Fruit fly (Drosophila melanogaster) whole organism, embryonic: Measurements from ENCODE around the gene Prm.

ENCODE experiments used
- Antp ChIP-seq: fragments of 200-800 bp; sonication (Bioruptor generic); optimal IDR thresholded peaks from 3 replicates; lab custom pipeline; 2016; ENCODE audit warnings: missing biosample characterization, missing genetic modification characterization
- CG10366 ChIP-seq: fragments of 200-800 bp; sonication (Bioruptor generic); IDR thresholded peaks from 2 replicates; pipeline ENCODE4 v1.3.6; 2022; ENCODE audit warnings: missing biosample characterization, missing genetic modification characterization
- CG10543 ChIP-seq: fragments of 200-800 bp; sonication (Bioruptor generic); optimal IDR thresholded peaks from 3 replicates; lab custom pipeline; 2017; ENCODE audit warnings: missing biosample characterization, mild to moderate bottlenecking, missing genetic modification characterization, moderate library complexity
- CG10979 ChIP-seq: fragments of 200-800 bp; sonication (Bioruptor generic); optimal IDR thresholded peaks from 2 replicates; lab custom pipeline; 2018; ENCODE audit warnings: missing biosample characterization, mild to moderate bottlenecking, missing genetic modification characterization, moderate library complexity
- CG12071 ChIP-seq: fragments of 200-800 bp; sonication (Bioruptor generic); optimal IDR thresholded peaks from 3 replicates; lab custom pipeline; 2018; ENCODE audit warnings: missing biosample characterization, mild to moderate bottlenecking, missing genetic modification characterization
- CG12155 ChIP-seq: fragments of 200-800 bp; sonication (Bioruptor generic); optimal IDR thresholded peaks from 3 replicates; lab custom pipeline; 2016; ENCODE audit warnings: missing biosample characterization, missing genetic modification characterization
- CG13424 ChIP-seq: fragments of 200-800 bp; sonication (Bioruptor generic); optimal IDR thresholded peaks from 2 replicates; lab custom pipeline; 2019; ENCODE audit warnings: missing biosample characterization, mild to moderate bottlenecking, missing genetic modification characterization, moderate library complexity
- CG14667 ChIP-seq: fragments of 200-800 bp; sonication (Bioruptor generic); IDR thresholded peaks from 2 replicates; pipeline ENCODE4 v1.3.6; 2022; ENCODE audit warnings: missing biosample characterization, missing genetic modification characterization
- CG16815 ChIP-seq: fragments of 200-800 bp; sonication (Bioruptor generic); optimal IDR thresholded peaks from 3 replicates; lab custom pipeline; 2017; ENCODE audit warnings: missing biosample characterization, mild to moderate bottlenecking, missing genetic modification characterization
- CG16863 ChIP-seq: fragments of 200-800 bp; sonication (Bioruptor generic); optimal IDR thresholded peaks from 3 replicates; lab custom pipeline; 2016; ENCODE audit warnings: missing biosample characterization, missing genetic modification characterization
- CG30020 ChIP-seq: fragments of 200-800 bp; optimal IDR thresholded peaks from 2 replicates; lab custom pipeline; 2019; ENCODE audit warnings: missing biosample characterization, mild to moderate bottlenecking, missing genetic modification characterization, moderate library complexity
- CG3065 ChIP-seq: fragments of 200-800 bp; sonication (Bioruptor generic); optimal IDR thresholded peaks from 2 replicates; lab custom pipeline; 2016; ENCODE audit warnings: missing biosample characterization, missing genetic modification characterization
- CG3847 ChIP-seq: fragments of 200-800 bp; sonication (Bioruptor generic); IDR thresholded peaks from 2 replicates; pipeline ENCODE4 v1.3.6; 2022; ENCODE audit warnings: missing biosample characterization, missing genetic modification characterization
- CG42726 ChIP-seq: fragments of 200-800 bp; sonication (Bioruptor generic); IDR thresholded peaks from 2 replicates; pipeline ENCODE4 v1.3.6; 2022; ENCODE audit warnings: missing biosample characterization, missing genetic modification characterization; ENCODE audit not compliant: partially characterized antibody
- CG4617 ChIP-seq: fragments of 200-800 bp; sonication (Bioruptor generic); optimal IDR thresholded peaks from 3 replicates; lab custom pipeline; 2016; ENCODE audit warnings: missing biosample characterization, missing genetic modification characterization, borderline replicate concordance
- CG5953 ChIP-seq: fragments of 200-800 bp; sonication (Bioruptor generic); IDR thresholded peaks from 2 replicates; pipeline ENCODE4 v1.3.6; 2022; ENCODE audit warnings: missing biosample characterization, missing genetic modification characterization
- CG6689 ChIP-seq: fragments of 200-800 bp; sonication (Bioruptor generic); IDR thresholded peaks from 2 replicates; pipeline ENCODE4 v1.3.6; 2022; ENCODE audit warnings: missing biosample characterization, missing genetic modification characterization
- CG7745 ChIP-seq: fragments of 200-800 bp; sonication (Bioruptor generic); optimal IDR thresholded peaks from 2 replicates; lab custom pipeline; 2018; ENCODE audit warnings: missing biosample characterization, mild to moderate bottlenecking, missing genetic modification characterization, moderate library complexity
- CG7987 ChIP-seq: fragments of 200-800 bp; sonication (Bioruptor generic); optimal IDR thresholded peaks from 2 replicates; lab custom pipeline; 2018; ENCODE audit warnings: missing biosample characterization, mild to moderate bottlenecking, missing genetic modification characterization, moderate library complexity
- CG9437 ChIP-seq: fragments of 200-800 bp; sonication (Bioruptor generic); optimal IDR thresholded peaks from 2 replicates; lab custom pipeline; 2018; ENCODE audit warnings: missing biosample characterization, mild to moderate bottlenecking, missing genetic modification characterization
- CTCF ChIP-seq: fragments of 200-800 bp; sonication (Bioruptor generic); optimal IDR thresholded peaks from 2 replicates; lab custom pipeline; 2017; ENCODE audit warnings: missing biosample characterization, mild to moderate bottlenecking, missing genetic modification characterization, moderate library complexity
- Dll ChIP-seq: fragments of 200-800 bp; sonication (Bioruptor generic); IDR thresholded peaks from 4 replicates; pipeline ENCODE4 v1.3.6; 2022; ENCODE audit warnings: missing biosample characterization, missing genetic modification characterization; ENCODE audit not compliant: partially characterized antibody
- ERR ChIP-seq: fragments of 200-800 bp; sonication (Bioruptor generic); optimal IDR thresholded peaks from 2 replicates; lab custom pipeline; 2016; ENCODE audit warnings: missing biosample characterization, missing genetic modification characterization
- Fer1 ChIP-seq: fragments of 200-800 bp; sonication (Bioruptor generic); optimal IDR thresholded peaks from 2 replicates; lab custom pipeline; 2017; ENCODE audit warnings: missing biosample characterization, mild to moderate bottlenecking, missing genetic modification characterization
- HmgZ ChIP-seq: fragments of 200-800 bp; sonication (Bioruptor generic); optimal IDR thresholded peaks from 2 replicates; lab custom pipeline; 2018; ENCODE audit warnings: missing biosample characterization, mild to moderate bottlenecking, missing genetic modification characterization
- Hmx ChIP-seq: fragments of 200-800 bp; sonication (Bioruptor generic); optimal IDR thresholded peaks from 2 replicates; lab custom pipeline; 2016; ENCODE audit warnings: missing biosample characterization, missing genetic modification characterization
- Lim3 ChIP-seq: fragments of 200-800 bp; sonication (Bioruptor generic); IDR thresholded peaks from 2 replicates; pipeline ENCODE4 v1.3.6; 2022; ENCODE audit warnings: missing biosample characterization, missing genetic modification characterization
- MTF-1 ChIP-seq: fragments of 200-800 bp; sonication (Bioruptor generic); optimal IDR thresholded peaks from 2 replicates; lab custom pipeline; 2018; ENCODE audit warnings: missing biosample characterization, mild to moderate bottlenecking, missing genetic modification characterization, borderline replicate concordance
- Nf-YA ChIP-seq: fragments of 200-800 bp; sonication (Bioruptor generic); IDR thresholded peaks from 2 replicates; pipeline ENCODE4 v1.3.6; 2022; ENCODE audit warnings: missing biosample characterization, missing genetic modification characterization
- Opbp ChIP-seq: fragments of 200-800 bp; sonication (Bioruptor generic); IDR thresholded peaks from 3 replicates; pipeline ENCODE4 v1.3.6; 2022; ENCODE audit warnings: missing biosample characterization, missing genetic modification characterization; ENCODE audit not compliant: partially characterized antibody
- Rfx ChIP-seq: fragments of 200-800 bp; sonication (Bioruptor generic); IDR thresholded peaks from 2 replicates; pipeline ENCODE4 v1.3.6; 2022; ENCODE audit warnings: missing biosample characterization, missing genetic modification characterization
- br ChIP-seq: fragments of >200 bp; optimal IDR thresholded peaks from 2 replicates; lab custom pipeline; 2017
- cad ChIP-seq: fragments of >200 bp; optimal IDR thresholded peaks from 2 replicates; lab custom pipeline; 2017; ENCODE audit warnings: missing biosample characterization, missing genetic modification characterization
- caup ChIP-seq: fragments of 200-800 bp; sonication (Bioruptor generic); optimal IDR thresholded peaks from 3 replicates; lab custom pipeline; 2017; ENCODE audit warnings: missing biosample characterization, mild to moderate bottlenecking, missing genetic modification characterization, moderate library complexity; ENCODE audit not compliant: severe bottlenecking
- cg ChIP-seq: fragments of 200-800 bp; sonication (Bioruptor generic); optimal IDR thresholded peaks from 3 replicates; lab custom pipeline; 2019; ENCODE audit warnings: missing biosample characterization, mild to moderate bottlenecking, missing genetic modification characterization, moderate library complexity
- chif ChIP-seq, 2 experiments: fragments of 200-800 bp; sonication (Bioruptor generic); optimal IDR thresholded peaks; 3 replicates each; lab custom pipeline; 2016; ENCODE audit warnings: missing biosample characterization in 2 of 2, missing genetic modification characterization in 2 of 2
- chm ChIP-seq: fragments of 200-800 bp; sonication (Bioruptor generic); IDR thresholded peaks from 2 replicates; pipeline ENCODE4 v1.3.6; 2022; ENCODE audit warnings: missing biosample characterization, missing genetic modification characterization
- dati ChIP-seq: fragments of 200-800 bp; sonication (Bioruptor generic); IDR thresholded peaks from 2 replicates; pipeline ENCODE4 v1.3.6; 2022; ENCODE audit warnings: missing biosample characterization, missing genetic modification characterization
- fd64A ChIP-seq: fragments of 200-800 bp; sonication (Bioruptor generic); optimal IDR thresholded peaks from 3 replicates; lab custom pipeline; 2018; ENCODE audit warnings: missing biosample characterization, mild to moderate bottlenecking, missing genetic modification characterization
- jigr1 ChIP-seq: fragments of 200-800 bp; sonication (Bioruptor generic); IDR thresholded peaks from 3 replicates; pipeline ENCODE4 v1.3.6; 2022; ENCODE audit warnings: missing biosample characterization, missing genetic modification characterization
- lov ChIP-seq, 2 experiments: fragments of 200-800 bp in 1 of 2; fragments of >200 bp in 1 of 2; sonication (Bioruptor generic) in 1 of 2; IDR thresholded peaks in 1 of 2; optimal IDR thresholded peaks in 1 of 2; 2 replicates in 1 of 2; 3 replicates in 1 of 2; pipeline versions ENCODE4 v1.3.6 to Lab custom; 2017 to 2022; ENCODE audit warnings: missing biosample characterization in 1 of 2, missing genetic modification characterization in 1 of 2
- nerfin-2 ChIP-seq: fragments of 200-800 bp; sonication (Bioruptor generic); IDR thresholded peaks from 2 replicates; pipeline ENCODE4 v1.3.6; 2022; ENCODE audit warnings: missing biosample characterization, missing genetic modification characterization; ENCODE audit not compliant: partially characterized antibody
- nmo ChIP-seq: fragments of 200-800 bp; sonication (Bioruptor generic); optimal IDR thresholded peaks from 2 replicates; lab custom pipeline; 2018; ENCODE audit warnings: missing biosample characterization, mild to moderate bottlenecking, missing genetic modification characterization, moderate library complexity
- onecut ChIP-seq: fragments of 200-800 bp; sonication (Bioruptor generic); IDR thresholded peaks from 2 replicates; pipeline ENCODE4 v1.3.6; 2022; ENCODE audit warnings: missing biosample characterization, missing genetic modification characterization
- prd ChIP-seq, 3 experiments: fragments of >200 bp in 2 of 3; fragments of 200-800 bp in 1 of 3; sonication (Bioruptor generic) in 1 of 3; optimal IDR thresholded peaks in 2 of 3; IDR thresholded peaks in 1 of 3; 2 replicates in 2 of 3; 3 replicates in 1 of 3; pipeline versions ENCODE4 v1.3.6 to Lab custom; 2017 to 2022; ENCODE audit warnings: missing biosample characterization in 1 of 3, missing genetic modification characterization in 1 of 3
- pum ChIP-seq: fragments of 200-800 bp; sonication (Bioruptor generic); optimal IDR thresholded peaks from 2 replicates; lab custom pipeline; 2016; ENCODE audit warnings: missing biosample characterization, missing genetic modification characterization
- scrt ChIP-seq: fragments of 200-800 bp; sonication (Bioruptor generic); optimal IDR thresholded peaks from 2 replicates; lab custom pipeline; 2018; ENCODE audit warnings: missing biosample characterization, mild to moderate bottlenecking, missing genetic modification characterization, moderate library complexity
- slp2 ChIP-seq: fragments of 200-800 bp; sonication (Bioruptor generic); optimal IDR thresholded peaks from 2 replicates; lab custom pipeline; 2016; ENCODE audit warnings: missing biosample characterization, missing genetic modification characterization
- wdn ChIP-seq: fragments of 200-800 bp; sonication (Bioruptor generic); IDR thresholded peaks from 2 replicates; pipeline ENCODE4 v1.3.6; 2022; ENCODE audit warnings: missing biosample characterization, missing genetic modification characterization

The Prm gene

dm6 chr3L:8696487-8696954 is 48.6 kb downstream of the Prm start (continued):
- TF ChIP-seq Rfx (peak; percentile 57; the same call in 1 of the 2 replicates), CG42726 (GFP tag; lab: Robert Waterston, UW) (0 out of 2 replicates have a peak, but pooled peaks have one; percentile 43), HmgZ (tag; lab: Kevin White, UChicago) (peak; percentile 57), Antp (GFP tag; lab: Kevin White, UChicago) (peak; percentile 43), pum (GFP tag; lab: Kevin White, UChicago) (peak; percentile 1), CG10543 (GFP tag; lab: Kevin White, UChicago) (peak; percentile 97), chm (GFP tag; lab: Robert Waterston, UW) (peak; percentile 57), lov (optimal IDR thresholded peaks at IDR 0.05; lab: Kevin White, UChicago) (no peak), lov (GFP tag; IDR thresholded peaks at IDR 0.05; lab: Robert Waterston, UW) (0 out of 3 replicates have a peak, but pooled peaks have one; percentile 25), slp2 (GFP tag; lab: Kevin White, UChicago) (peak; percentile 6), Dll (GFP tag; lab: Robert Waterston, UW) (0 out of 4 replicates have a peak, but pooled peaks have one; percentile 13), dati (no peak), CG30020 (tag; lab: Kevin White, UChicago) (no peak), CG10979 (tag; lab: Kevin White, UChicago) (peak; percentile 21), chif (GFP tag; optimal IDR thresholded peaks at IDR 0.05; lab: Kevin White, UChicago) (peak; percentile 11 to 41), nmo (GFP tag; lab: Kevin White, UChicago) (no peak), CG14667 (GFP tag; lab: Robert Waterston, UW) (no peak), scrt (GFP tag; lab: Kevin White, UChicago) (peak; percentile 51), CG7987 (GFP tag; lab: Kevin White, UChicago) (peak; percentile 71), cad (GFP tag; lab: Kevin White, UChicago) (no peak), CG3065 (GFP tag; lab: Kevin White, UChicago) (peak; percentile 35), CG16863 (GFP tag; lab: Kevin White, UChicago) (no peak), caup (GFP tag; lab: Kevin White, UChicago) (peak; percentile 72), MTF-1 (GFP tag; lab: Kevin White, UChicago) (peak; percentile 82), nerfin-2 (no peak), Lim3 (0 out of 2 replicates have a peak, but pooled peaks have one; percentile 19), CTCF (GFP tag; lab: Kevin White, UChicago) (peak; percentile 12), CG4617 (no peak), CG7745 (peak; percentile 15), CG12155 (GFP tag; lab: Kevin White, UChicago) (no peak), jigr1 (GFP tag; lab: Robert Waterston, UW) (no peak), CG6689 (GFP tag; lab: Robert Waterston, UW) (0 out of 2 replicates have a peak, but pooled peaks have one; percentile 8), Hmx (GFP tag; lab: Kevin White, UChicago) (no peak), Opbp (GFP tag; lab: Robert Waterston, UW) (0 out of 3 replicates have a peak, but pooled peaks have one; percentile 37), CG16815 (GFP tag; lab: Kevin White, UChicago) (no peak), CG12071 (GFP tag; lab: Kevin White, UChicago) (peak; percentile 69), fd64A (GFP tag; lab: Kevin White, UChicago) (peak; percentile 86), CG13424 (tag; lab: Kevin White, UChicago) (peak; percentile 49), onecut (GFP tag; lab: Robert Waterston, UW) (peak; percentile 68), Fer1 (GFP tag; lab: Kevin White, UChicago) (peak; percentile 83), cg (GFP tag; lab: Kevin White, UChicago) (no peak), CG9437 (GFP tag; lab: Kevin White, UChicago) (no peak), prd (optimal IDR thresholded peaks at IDR 0.05; lab: Kevin White, UChicago) (no peak), prd (GFP tag; IDR thresholded peaks at IDR 0.05; lab: Robert Waterston, UW) (peak; percentile 40; the same call in 1 of the 3 replicates), CG3847 (GFP tag; lab: Robert Waterston, UW) (0 out of 2 replicates have a peak, but pooled peaks have one; percentile 20), CG5953 (GFP tag; lab: Robert Waterston, UW) (peak; percentile 79), CG10366 (GFP tag; lab: Robert Waterston, UW) (peak; percentile 39; the same call in 1 of the 2 replicates), Nf-YA (GFP tag; lab: Robert Waterston, UW) (0 out of 2 replicates have a peak, but pooled peaks have one; percentile 14), wdn (GFP tag; lab: Robert Waterston, UW) (peak; percentile 49; the same call in 1 of the 2 replicates), br (no peak), ERR (GFP tag; lab: Kevin White, UChicago) (peak; percentile 36)
